Worm (Caenorhabditis elegans): ENCODE data around the gene F18E9.1.

DNA sequence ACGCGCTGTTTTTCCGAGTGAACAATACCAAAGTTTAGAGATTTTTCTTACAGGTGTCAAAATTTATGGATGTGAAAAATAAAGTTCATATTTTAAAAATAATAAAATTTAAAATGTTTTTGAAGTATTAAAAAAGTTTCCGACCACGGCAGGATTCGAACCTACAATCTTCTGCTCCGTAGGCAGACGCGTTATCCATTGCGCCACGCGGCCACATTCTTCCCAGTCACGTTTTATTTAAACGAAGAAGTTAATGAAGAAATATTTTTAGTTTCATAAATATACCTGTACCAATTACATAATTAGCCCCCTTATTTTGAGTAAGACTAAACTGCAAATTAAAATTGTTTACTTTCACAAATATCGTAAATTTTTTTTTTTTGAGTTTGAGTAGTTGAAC lies 39.3 kb downstream of the F18E9.1 start:
- TF ChIP-seq nhr-237 (tag; optimal IDR thresholded peaks at IDR 0.05) (no peak), bed-3 (GFP tag; optimal IDR thresholded peaks at IDR 0.05) (no peak), hlh-1 (tag; optimal IDR thresholded peaks at IDR 0.05) (no peak), nhr-12 (tag; optimal IDR thresholded peaks at IDR 0.05) (no peak), snpc-4 (tag; optimal IDR thresholded peaks at IDR 0.05) (no peak), lin-13 (tag; optimal IDR thresholded peaks at IDR 0.05) (no peak), unc-120 (tag; optimal IDR thresholded peaks at IDR 0.05; ENCODE audit: poor library complexity, severe bottlenecking) (no peak), blmp-1 (tag; optimal IDR thresholded peaks at IDR 0.05) (no peak)
